Fruit fly (Drosophila melanogaster): ENCODE results near the gene CG14332.

Gene CG14332

dm6 chr3R:17400675-17401118, 21.3 kb downstream of the CG14332 start (continued):
- TF ChIP-seq usp (GFP tag; optimal IDR thresholded peaks at IDR 0.05) = no peak
- peak; percentile 29 for TF ChIP-seq Hnf4 (GFP tag; optimal IDR thresholded peaks at IDR 0.05)
- TF ChIP-seq GATAd (GFP tag; optimal IDR thresholded peaks at IDR 0.05) = no peak
- no peak for TF ChIP-seq pan (optimal IDR thresholded peaks at IDR 0.05)

dm6 chr3R:17400102-17400501, 21.9 kb downstream of the CG14332 start:
- TF ChIP-seq Sp1 (GFP tag; optimal IDR thresholded peaks at IDR 0.05) (no peak), Myc (optimal IDR thresholded peaks at IDR 0.05) (no peak), Abd-B (GFP tag; optimal IDR thresholded peaks at IDR 0.05) (no peak), Dif (GFP tag; optimal IDR thresholded peaks at IDR 0.05; ENCODE audit: partially characterized antibody) (no peak), OdsH (GFP tag; optimal IDR thresholded peaks at IDR 0.05) (no peak), dsf (GFP tag; optimal IDR thresholded peaks at IDR 0.05; ENCODE audit: borderline replicate concordance) (no peak), N (GFP tag; optimal IDR thresholded peaks at IDR 0.05) (no peak), rgr (GFP tag; optimal IDR thresholded peaks at IDR 0.05) (no peak), dmrt93B (GFP tag; optimal IDR thresholded peaks at IDR 0.05) (no peak), psq (GFP tag; optimal IDR thresholded peaks at IDR 0.05) (no peak), jim (GFP tag; optimal IDR thresholded peaks at IDR 0.05) (no peak)

- TF ChIP-seq sv (GFP tag; optimal IDR thresholded peaks at IDR 0.05) (no peak), dmrt93B (GFP tag; optimal IDR thresholded peaks at IDR 0.05) (peak; percentile 37), sage (GFP tag; optimal IDR thresholded peaks at IDR 0.05) (no peak), Dfd (GFP tag; optimal IDR thresholded peaks at IDR 0.05) (peak; percentile 0), Rel (GFP tag; optimal IDR thresholded peaks at IDR 0.05) (no peak), Rel (tag; optimal IDR thresholded peaks at IDR 0.05) (peak; percentile 34), Jra (GFP tag; optimal IDR thresholded peaks at IDR 0.05) (peak; percentile 42), foxo (GFP tag; optimal IDR thresholded peaks at IDR 0.05) (peak in 1 of 2 experiments; percentile 48), Hr83 (GFP tag; optimal IDR thresholded peaks at IDR 0.05; ENCODE audit: poor library complexity, severe bottlenecking) (peak; percentile 66), psq (GFP tag; optimal IDR thresholded peaks at IDR 0.05) (peak; percentile 43), CG32264 (GFP tag; optimal IDR thresholded peaks at IDR 0.05) (no peak), OdsH (GFP tag; optimal IDR thresholded peaks at IDR 0.05) (peak; percentile 4), dsf (GFP tag; optimal IDR thresholded peaks at IDR 0.05; ENCODE audit: borderline replicate concordance) (no peak), woc (GFP tag; optimal IDR thresholded peaks at IDR 0.05) (peak; percentile 70), tai (GFP tag; optimal IDR thresholded peaks at IDR 0.05) (peak; percentile 19), pan (optimal IDR thresholded peaks at IDR 0.05) (peak; percentile 79), Sp1 (GFP tag; optimal IDR thresholded peaks at IDR 0.05) (peak; percentile 34), rgr (GFP tag; optimal IDR thresholded peaks at IDR 0.05) (peak; percentile 32), fru (GFP tag; optimal IDR thresholded peaks at IDR 0.05) (peak; percentile 39), HLH106 (tag; optimal IDR thresholded peaks at IDR 0.05) (peak; percentile 15), jim (GFP tag; optimal IDR thresholded peaks at IDR 0.05) (no peak), Vsx2 (GFP tag; optimal IDR thresholded peaks at IDR 0.05; ENCODE audit: partially characterized antibody) (no peak), ey (GFP tag; optimal IDR thresholded peaks at IDR 0.05) (peak; percentile 32), br (GFP tag; optimal IDR thresholded peaks at IDR 0.05) (peak; percentile 5)
Measured at dm6 chr3R:17394318-17395188, 27.4 kb downstream of the CG14332 start, which contains the start of gene CREG. Gene CREG, minus strand, starts transcription at chr3R:17394640.

- TF ChIP-seq CG9705 (GFP tag; optimal IDR thresholded peaks at IDR 0.05) = peak; percentile 95
- TF ChIP-seq usp (GFP tag; optimal IDR thresholded peaks at IDR 0.05) = no peak
- peak; percentile 95 for TF ChIP-seq Sp1 (GFP tag; optimal IDR thresholded peaks at IDR 0.05)
- peak; percentile 97 for TF ChIP-seq h (GFP tag; optimal IDR thresholded peaks at IDR 0.05)
- peak; percentile 97 for TF ChIP-seq Hnf4 (GFP tag; optimal IDR thresholded peaks at IDR 0.05)
- TF ChIP-seq CG32264 (GFP tag; optimal IDR thresholded peaks at IDR 0.05) = peak; percentile 92
- peak; percentile 79 for TF ChIP-seq Dfd (GFP tag; optimal IDR thresholded peaks at IDR 0.05)
- peak; percentile 95 for TF ChIP-seq br (GFP tag; optimal IDR thresholded peaks at IDR 0.05)
- peak; percentile 60 for TF ChIP-seq Hr83 (GFP tag; optimal IDR thresholded peaks at IDR 0.05; ENCODE audit: poor library complexity, severe bottlenecking)
- TF ChIP-seq pan (optimal IDR thresholded peaks at IDR 0.05) = no peak
- TF ChIP-seq ey (GFP tag; optimal IDR thresholded peaks at IDR 0.05) = peak; percentile 96
- no peak for TF ChIP-seq N (GFP tag; optimal IDR thresholded peaks at IDR 0.05)
- TF ChIP-seq lola (GFP tag; optimal IDR thresholded peaks at IDR 0.05) = no peak
- peak; percentile 95 for TF ChIP-seq fru (GFP tag; optimal IDR thresholded peaks at IDR 0.05)
- TF ChIP-seq Rel (GFP tag; optimal IDR thresholded peaks at IDR 0.05) = peak; percentile 18
- peak; percentile 79 for TF ChIP-seq Rel (tag; optimal IDR thresholded peaks at IDR 0.05)
- peak; percentile 93 for TF ChIP-seq GATAd (GFP tag; optimal IDR thresholded peaks at IDR 0.05)
- TF ChIP-seq Abd-B (GFP tag; optimal IDR thresholded peaks at IDR 0.05) = no peak
- peak; percentile 89 for TF ChIP-seq sage (GFP tag; optimal IDR thresholded peaks at IDR 0.05)
- no peak for TF ChIP-seq CrebA (GFP tag; optimal IDR thresholded peaks at IDR 0.05; ENCODE audit: borderline replicate concordance)
- TF ChIP-seq OdsH (GFP tag; optimal IDR thresholded peaks at IDR 0.05) = peak; percentile 95
- TF ChIP-seq Jra (GFP tag; optimal IDR thresholded peaks at IDR 0.05) = peak; percentile 94
- peak; percentile 93 for TF ChIP-seq dmrt93B (GFP tag; optimal IDR thresholded peaks at IDR 0.05)
- TF ChIP-seq psq (GFP tag; optimal IDR thresholded peaks at IDR 0.05) = peak; percentile 94
- TF ChIP-seq dl (GFP tag; optimal IDR thresholded peaks at IDR 0.05; ENCODE audit: insufficient read depth in 1 of 2, partially characterized antibody in 2 of 2) = no peak
- no peak for TF ChIP-seq Hr78 (GFP tag; optimal IDR thresholded peaks at IDR 0.05)
- TF ChIP-seq Myc (optimal IDR thresholded peaks at IDR 0.05) = peak; percentile 47
- TF ChIP-seq Vsx2 (GFP tag; optimal IDR thresholded peaks at IDR 0.05; ENCODE audit: partially characterized antibody) = no peak
- TF ChIP-seq woc (GFP tag; optimal IDR thresholded peaks at IDR 0.05) = peak; percentile 98
- TF ChIP-seq jim (GFP tag; optimal IDR thresholded peaks at IDR 0.05) = peak; percentile 8
- TF ChIP-seq rgr (GFP tag; optimal IDR thresholded peaks at IDR 0.05) = peak; percentile 97
- TF ChIP-seq sv (GFP tag; optimal IDR thresholded peaks at IDR 0.05) = peak; percentile 97
Measured at dm6 chr3R:17391313-17391845, 30.6 kb downstream of the CG14332 start, which contains the start of the genes Brf and sds22. Gene Brf, minus strand, starts transcription at chr3R:17391337. Gene sds22, plus strand, starts transcription at chr3R:17391594.

Measured in whole organism, wandering third instar larva.